Fruit fly (Drosophila melanogaster) whole organism, embryonic: ENCODE results near the gene dbo.

Experiments
- Aef1 ChIP-seq: fragments of 200-800 bp; sonication (Bioruptor generic); IDR thresholded peaks from 3 replicates; pipeline ENCODE4 v1.3.6; 2022; ENCODE audit warnings: missing biosample characterization, missing genetic modification characterization
- Atf-2 ChIP-seq: fragments of 200-800 bp; sonication (Bioruptor generic); optimal IDR thresholded peaks from 2 replicates; lab custom pipeline; 2016; ENCODE audit warnings: missing biosample characterization, missing genetic modification characterization
- CG10147 ChIP-seq: fragments of 200-800 bp; sonication (Bioruptor generic); optimal IDR thresholded peaks from 2 replicates; lab custom pipeline; 2019; ENCODE audit warnings: missing biosample characterization, mild to moderate bottlenecking, missing genetic modification characterization, moderate library complexity
- CG11560 ChIP-seq: fragments of 200-800 bp; sonication (Bioruptor generic); IDR thresholded peaks from 3 replicates; pipeline ENCODE4 v1.3.6; 2022; ENCODE audit warnings: missing biosample characterization, missing genetic modification characterization
- CG12071 ChIP-seq: fragments of 200-800 bp; sonication (Bioruptor generic); optimal IDR thresholded peaks from 3 replicates; lab custom pipeline; 2018; ENCODE audit warnings: missing biosample characterization, mild to moderate bottlenecking, missing genetic modification characterization
- CG12155 ChIP-seq: fragments of 200-800 bp; sonication (Bioruptor generic); optimal IDR thresholded peaks from 3 replicates; lab custom pipeline; 2016; ENCODE audit warnings: missing biosample characterization, missing genetic modification characterization
- CG12299 ChIP-seq: fragments of 200-800 bp; sonication (Bioruptor generic); optimal IDR thresholded peaks from 2 replicates; lab custom pipeline; 2018; ENCODE audit warnings: missing biosample characterization, mild to moderate bottlenecking, missing genetic modification characterization
- CG12744 ChIP-seq: fragments of 200-800 bp; sonication (Bioruptor generic); optimal IDR thresholded peaks from 2 replicates; lab custom pipeline; 2016; ENCODE audit warnings: missing biosample characterization, missing genetic modification characterization
- CG14965 ChIP-seq: fragments of 200-800 bp; sonication (Bioruptor generic); optimal IDR thresholded peaks from 2 replicates; lab custom pipeline; 2016; ENCODE audit warnings: missing biosample characterization, missing genetic modification characterization, borderline replicate concordance
- CG15011 ChIP-seq: fragments of 200-800 bp; sonication (Bioruptor generic); optimal IDR thresholded peaks from 3 replicates; lab custom pipeline; 2018; ENCODE audit warnings: missing biosample characterization, mild to moderate bottlenecking, missing genetic modification characterization
- CG18476 ChIP-seq: fragments of 200-800 bp; sonication (Bioruptor generic); optimal IDR thresholded peaks from 2 replicates; lab custom pipeline; 2016; ENCODE audit warnings: missing biosample characterization, mild to moderate bottlenecking, missing genetic modification characterization
- CG18619 ChIP-seq: fragments of 200-800 bp; sonication (Bioruptor generic); optimal IDR thresholded peaks from 3 replicates; lab custom pipeline; 2017; ENCODE audit warnings: missing biosample characterization, mild to moderate bottlenecking, missing genetic modification characterization
- CG2712 ChIP-seq: fragments of 200-800 bp; optimal IDR thresholded peaks from 3 replicates; lab custom pipeline; 2019; ENCODE audit warnings: missing biosample characterization, mild to moderate bottlenecking, missing genetic modification characterization, moderate library complexity
- CG30020 ChIP-seq: fragments of 200-800 bp; optimal IDR thresholded peaks from 2 replicates; lab custom pipeline; 2019; ENCODE audit warnings: missing biosample characterization, mild to moderate bottlenecking, missing genetic modification characterization, moderate library complexity
- CG32767 ChIP-seq: fragments of 200-800 bp; sonication (Bioruptor generic); IDR thresholded peaks from 2 replicates; pipeline ENCODE4 v1.3.6; 2022; ENCODE audit warnings: missing biosample characterization, missing genetic modification characterization
- CG34376 ChIP-seq: fragments of 200-800 bp; sonication (Bioruptor generic); optimal IDR thresholded peaks from 2 replicates; lab custom pipeline; 2018; ENCODE audit warnings: missing biosample characterization, mild to moderate bottlenecking, missing genetic modification characterization
- CG4360 ChIP-seq: fragments of 200-800 bp; sonication (Bioruptor generic); IDR thresholded peaks from 2 replicates; pipeline ENCODE4 v1.3.6; 2022; ENCODE audit warnings: missing biosample characterization, missing genetic modification characterization
- CG4730 ChIP-seq: fragments of 200-800 bp; sonication (Bioruptor generic); IDR thresholded peaks from 2 replicates; pipeline ENCODE4 v1.3.6; 2022; ENCODE audit warnings: missing biosample characterization, missing genetic modification characterization
- CG6254 ChIP-seq: fragments of 200-800 bp; sonication (Bioruptor generic); optimal IDR thresholded peaks from 3 replicates; lab custom pipeline; 2017; ENCODE audit warnings: mild to moderate bottlenecking, missing biosample characterization, missing genetic modification reagents, missing genetic modification characterization
- CG6791 ChIP-seq: fragments of 200-800 bp; sonication (Bioruptor generic); IDR thresholded peaks from 3 replicates; pipeline ENCODE4 v1.3.6; 2022; ENCODE audit warnings: missing biosample characterization, missing genetic modification characterization; ENCODE audit not compliant: partially characterized antibody
- CG8290 ChIP-seq, 3 experiments: fragments of 200-800 bp; sonication (Bioruptor generic); optimal IDR thresholded peaks; 2 replicates each; lab custom pipeline; 2016 to 2019; ENCODE audit warnings: missing biosample characterization in 3 of 3, missing genetic modification characterization in 3 of 3, mild to moderate bottlenecking in 2 of 3, moderate library complexity in 1 of 3
- CG8924 ChIP-seq: fragments of 200-800 bp; optimal IDR thresholded peaks from 3 replicates; lab custom pipeline; 2019; ENCODE audit warnings: missing biosample characterization, mild to moderate bottlenecking, missing genetic modification characterization, moderate library complexity
- Camta ChIP-seq: fragments of 200-800 bp; sonication (Bioruptor generic); optimal IDR thresholded peaks from 2 replicates; lab custom pipeline; 2016; ENCODE audit warnings: missing biosample characterization, missing genetic modification characterization
- Dip3 ChIP-seq: fragments of 200-800 bp; sonication (Bioruptor generic); optimal IDR thresholded peaks from 3 replicates; lab custom pipeline; 2016; ENCODE audit warnings: missing biosample characterization, missing genetic modification characterization
- Ets65A ChIP-seq: fragments of 200-800 bp; sonication (Bioruptor generic); peaks from one replicate; lab custom pipeline; 2016; ENCODE audit warnings: missing biosample characterization, missing genetic modification characterization
- Fer3 ChIP-seq: fragments of 200-800 bp; sonication (Bioruptor generic); optimal IDR thresholded peaks from 2 replicates; lab custom pipeline; 2018; ENCODE audit warnings: missing biosample characterization, mild to moderate bottlenecking, missing genetic modification characterization, moderate library complexity
- GATAe ChIP-seq: fragments of 200-800 bp; sonication (Bioruptor generic); conservative IDR thresholded peaks from 2 replicates; pipeline ENCODE4 v1.3.6; 2022; ENCODE audit warnings: missing biosample characterization, missing genetic modification characterization
- Hr39 ChIP-seq: fragments of >200 bp; optimal IDR thresholded peaks from 2 replicates; lab custom pipeline; 2017
- MTF-1 ChIP-seq: fragments of 200-800 bp; sonication (Bioruptor generic); optimal IDR thresholded peaks from 2 replicates; lab custom pipeline; 2018; ENCODE audit warnings: missing biosample characterization, mild to moderate bottlenecking, missing genetic modification characterization, borderline replicate concordance
- Nf-YB ChIP-seq: fragments of 200-800 bp; sonication (Bioruptor generic); optimal IDR thresholded peaks from 3 replicates; lab custom pipeline; 2019; ENCODE audit warnings: missing biosample characterization, mild to moderate bottlenecking, missing genetic modification characterization, moderate library complexity
- Nf-YC ChIP-seq: fragments of 200-800 bp; optimal IDR thresholded peaks from 3 replicates; lab custom pipeline; 2019; ENCODE audit warnings: missing biosample characterization, mild to moderate bottlenecking, missing genetic modification characterization, moderate library complexity
- Six4 ChIP-seq: fragments of 200-800 bp; sonication (Bioruptor generic); optimal IDR thresholded peaks from 2 replicates; lab custom pipeline; 2016; ENCODE audit warnings: missing biosample characterization, missing genetic modification characterization
- Sox100B ChIP-seq: fragments of 200-800 bp; sonication (Bioruptor generic); optimal IDR thresholded peaks from 3 replicates; lab custom pipeline; 2018; ENCODE audit warnings: missing biosample characterization, mild to moderate bottlenecking, missing genetic modification characterization
- Tbp ChIP-seq: fragments of >200 bp; optimal IDR thresholded peaks from 2 replicates; lab custom pipeline; 2018; ENCODE audit warnings: missing biosample characterization, missing genetic modification characterization
- al ChIP-seq: fragments of 200-800 bp; sonication (Bioruptor generic); IDR thresholded peaks from 2 replicates; pipeline ENCODE4 v1.3.6; 2022; ENCODE audit warnings: missing biosample characterization, missing genetic modification characterization
- caup ChIP-seq: fragments of 200-800 bp; sonication (Bioruptor generic); optimal IDR thresholded peaks from 3 replicates; lab custom pipeline; 2017; ENCODE audit warnings: missing biosample characterization, mild to moderate bottlenecking, missing genetic modification characterization, moderate library complexity; ENCODE audit not compliant: severe bottlenecking
- dati ChIP-seq: fragments of 200-800 bp; sonication (Bioruptor generic); IDR thresholded peaks from 2 replicates; pipeline ENCODE4 v1.3.6; 2022; ENCODE audit warnings: missing biosample characterization, missing genetic modification characterization
- disco-r ChIP-seq: fragments of 200-800 bp; sonication (Bioruptor generic); optimal IDR thresholded peaks from 2 replicates; lab custom pipeline; 2016; ENCODE audit warnings: missing biosample characterization, missing genetic modification characterization
- fd64A ChIP-seq: fragments of 200-800 bp; sonication (Bioruptor generic); optimal IDR thresholded peaks from 3 replicates; lab custom pipeline; 2018; ENCODE audit warnings: missing biosample characterization, mild to moderate bottlenecking, missing genetic modification characterization
- fu2 ChIP-seq: fragments of 200-800 bp; sonication (Bioruptor generic); optimal IDR thresholded peaks from 2 replicates; lab custom pipeline; 2016; ENCODE audit warnings: missing biosample characterization, missing genetic modification characterization
- jigr1 ChIP-seq: fragments of 200-800 bp; sonication (Bioruptor generic); IDR thresholded peaks from 3 replicates; pipeline ENCODE4 v1.3.6; 2022; ENCODE audit warnings: missing biosample characterization, missing genetic modification characterization
- knrl ChIP-seq: fragments of 200-800 bp; sonication (Bioruptor generic); IDR thresholded peaks from 3 replicates; pipeline ENCODE4 v1.3.6; 2022; ENCODE audit warnings: missing biosample characterization, missing genetic modification characterization; ENCODE audit not compliant: partially characterized antibody
- nerfin-1 ChIP-seq: fragments of 200-800 bp; sonication (Bioruptor generic); optimal IDR thresholded peaks from 3 replicates; lab custom pipeline; 2019; ENCODE audit warnings: missing biosample characterization, mild to moderate bottlenecking, missing genetic modification characterization, moderate library complexity
- oc ChIP-seq: fragments of 200-800 bp; sonication (Bioruptor generic); optimal IDR thresholded peaks from 2 replicates; lab custom pipeline; 2018; ENCODE audit warnings: missing biosample characterization, mild to moderate bottlenecking, missing genetic modification characterization, moderate library complexity
- ranshi ChIP-seq: fragments of 200-800 bp; sonication (Bioruptor generic); IDR thresholded peaks from 2 replicates; pipeline ENCODE4 v1.3.6; 2022; ENCODE audit warnings: missing biosample characterization, missing genetic modification characterization
- salm ChIP-seq: fragments of 200-800 bp; sonication (Bioruptor generic); optimal IDR thresholded peaks from 2 replicates; lab custom pipeline; 2018; ENCODE audit warnings: missing biosample characterization, mild to moderate bottlenecking, missing genetic modification characterization
- stc ChIP-seq: fragments of 200-800 bp; sonication (Bioruptor generic); IDR thresholded peaks from 2 replicates; pipeline ENCODE4 v1.3.6; 2022; ENCODE audit warnings: missing biosample characterization, missing genetic modification characterization
- tap ChIP-seq: fragments of 200-800 bp; optimal IDR thresholded peaks from 3 replicates; lab custom pipeline; 2019; ENCODE audit warnings: missing biosample characterization, mild to moderate bottlenecking, missing genetic modification characterization, moderate library complexity
- tio ChIP-seq: fragments of 200-800 bp; sonication (Bioruptor generic); optimal IDR thresholded peaks from 2 replicates; lab custom pipeline; 2017; ENCODE audit warnings: missing biosample characterization, missing genetic modification characterization, inconsistent platforms
- toy ChIP-seq: fragments of 200-800 bp; sonication (Bioruptor generic); IDR thresholded peaks from 2 replicates; pipeline ENCODE4 v1.3.6; 2022; ENCODE audit warnings: missing biosample characterization, missing genetic modification characterization

Gene dbo

dm6 chr3L:15823780-15824423, 2.8 kb upstream of the dbo start:
- no peak for TF ChIP-seq CG8290 (GFP tag; optimal IDR thresholded peaks at IDR 0.05; lab: Kevin White, UChicago)
- peak in 1 of 2 experiments; percentile 40 for TF ChIP-seq CG8290 (tag; optimal IDR thresholded peaks at IDR 0.05; lab: Kevin White, UChicago)
- no peak for TF ChIP-seq Ets65A (GFP tag; lab: Kevin White, UChicago)
- no peak for TF ChIP-seq Fer3 (tag; lab: Kevin White, UChicago)
- TF ChIP-seq disco-r (GFP tag; lab: Kevin White, UChicago) = no peak
- peak; percentile 78 for TF ChIP-seq CG4360 (GFP tag; lab: Robert Waterston, UW)
- TF ChIP-seq dati (GFP tag; lab: Robert Waterston, UW) = no peak
- no peak for TF ChIP-seq Dip3
- TF ChIP-seq CG12071 (GFP tag; lab: Kevin White, UChicago) = peak; percentile 21
- TF ChIP-seq CG2712 (tag; lab: Kevin White, UChicago) = peak; percentile 14
- no peak for TF ChIP-seq Tbp
- no peak for TF ChIP-seq CG12744 (GFP tag; lab: Kevin White, UChicago)
- TF ChIP-seq Atf-2 (GFP tag; lab: Kevin White, UChicago) = no peak
- TF ChIP-seq Nf-YC = no peak
- no peak for TF ChIP-seq CG14965
- TF ChIP-seq Sox100B (GFP tag; lab: Kevin White, UChicago) = peak; percentile 42
- no peak for TF ChIP-seq jigr1 (GFP tag; lab: Robert Waterston, UW)
- no peak for TF ChIP-seq CG12155 (GFP tag; lab: Kevin White, UChicago)
- no peak for TF ChIP-seq fu2
- TF ChIP-seq CG6254 (GFP tag; lab: Kevin White, UChicago) = no peak
- TF ChIP-seq fd64A (GFP tag; lab: Kevin White, UChicago) = peak; percentile 19
- no peak for TF ChIP-seq toy (GFP tag; lab: Robert Waterston, UW)
- TF ChIP-seq CG12299 = no peak
- no peak for TF ChIP-seq CG4730 (GFP tag; lab: Robert Waterston, UW)
- no peak for TF ChIP-seq knrl
- no peak for TF ChIP-seq Camta
- TF ChIP-seq tap = no peak
- 0 out of 2 replicates have a peak, but pooled peaks have one; percentile 42 for TF ChIP-seq GATAe (GFP tag; lab: Robert Waterston, UW)
- TF ChIP-seq MTF-1 = peak; percentile 99
- no peak for TF ChIP-seq oc
- no peak for TF ChIP-seq CG15011 (GFP tag; lab: Kevin White, UChicago)
- TF ChIP-seq tio (GFP tag; lab: Kevin White, UChicago) = no peak
- TF ChIP-seq Aef1 = peak; percentile 23; the same call in 1 of the 3 replicates
- 0 out of 2 replicates have a peak, but pooled peaks have one; percentile 7 for TF ChIP-seq stc (GFP tag; lab: Robert Waterston, UW)
- peak; percentile 62 for TF ChIP-seq CG34376 (GFP tag; lab: Kevin White, UChicago)
- no peak for TF ChIP-seq Nf-YB (GFP tag; lab: Kevin White, UChicago)
- TF ChIP-seq caup (GFP tag; lab: Kevin White, UChicago) = peak; percentile 26
- TF ChIP-seq ranshi (GFP tag; lab: Robert Waterston, UW) = no peak
- TF ChIP-seq CG8924 = peak; percentile 12
- TF ChIP-seq CG18619 (GFP tag; lab: Kevin White, UChicago) = no peak
- TF ChIP-seq salm (tag; lab: Kevin White, UChicago) = peak; percentile 34
- no peak for TF ChIP-seq CG6791 (GFP tag; lab: Robert Waterston, UW)
- no peak for TF ChIP-seq nerfin-1 (tag; lab: Kevin White, UChicago)
- TF ChIP-seq CG30020 (tag; lab: Kevin White, UChicago) = no peak
- TF ChIP-seq CG32767 (GFP tag; lab: Robert Waterston, UW) = 0 out of 2 replicates have a peak, but pooled peaks have one; percentile 12
- no peak for TF ChIP-seq CG11560 (tag; lab: Robert Waterston, UW)
- no peak for TF ChIP-seq Hr39
- peak; percentile 6 for TF ChIP-seq CG10147 (GFP tag; lab: Kevin White, UChicago)
- no peak for TF ChIP-seq Six4
- no peak for TF ChIP-seq al
- TF ChIP-seq CG18476 = no peak
